Fruit fly (Drosophila melanogaster): ENCODE measurements around the gene CG32037.
A peak's percentile ranks its signal among the peaks of the same experiment; 100 is the strongest.

The CG32037 gene

dm6 chr3L:9460775-9461491 is 31.1 kb downstream of the CG32037 start, which contains the start of the genes CG3434 and CG44838 (continued):
- peak; percentile 74 for TF ChIP-seq MBD-R2 (GFP tag; IDR thresholded peaks at IDR 0.05)
- peak; percentile 78 for TF ChIP-seq E2f2 (GFP tag; IDR thresholded peaks at IDR 0.05)
- TF ChIP-seq Hmx (GFP tag; optimal IDR thresholded peaks at IDR 0.05) = peak; percentile 26
- no peak for TF ChIP-seq br (optimal IDR thresholded peaks at IDR 0.05)
- TF ChIP-seq abd-A (tag; optimal IDR thresholded peaks at IDR 0.05) = peak; percentile 80
- TF ChIP-seq Awh (GFP tag; IDR thresholded peaks at IDR 0.05) = peak; percentile 67; the same call in 1 of the 2 replicates
- TF ChIP-seq Dad (GFP tag; optimal IDR thresholded peaks at IDR 0.05) = peak; percentile 71
- TF ChIP-seq Antp (GFP tag; optimal IDR thresholded peaks at IDR 0.05) = peak; percentile 62
- peak; percentile 36 for TF ChIP-seq tap (tag; optimal IDR thresholded peaks at IDR 0.05)
- peak; percentile 86 for TF ChIP-seq sug (tag; optimal IDR thresholded peaks at IDR 0.05)
- peak; percentile 82 for TF ChIP-seq CG10267 (tag; optimal IDR thresholded peaks at IDR 0.05)
- TF ChIP-seq Dp (GFP tag; optimal IDR thresholded peaks at IDR 0.05) = peak; percentile 67
- TF ChIP-seq onecut (GFP tag; IDR thresholded peaks at IDR 0.05) = peak; percentile 51
- TF ChIP-seq Dbx (GFP tag; IDR thresholded peaks at IDR 0.05) = peak; percentile 77; the same call in 2 of the 3 replicates
- TF ChIP-seq so (GFP tag; IDR thresholded peaks at IDR 0.05) = no peak
- TF ChIP-seq Ssrp (tag; optimal IDR thresholded peaks at IDR 0.05) = peak; percentile 75
- 0 out of 2 replicates have a peak, but pooled peaks have one; percentile 38 for TF ChIP-seq CG1024 (GFP tag; IDR thresholded peaks at IDR 0.05)
- peak; percentile 83 for TF ChIP-seq CG8290 (GFP tag; optimal IDR thresholded peaks at IDR 0.05)
- TF ChIP-seq CG8290 (tag; optimal IDR thresholded peaks at IDR 0.05) = peak; percentile 27 to 81
- TF ChIP-seq cg (GFP tag; optimal IDR thresholded peaks at IDR 0.05) = peak; percentile 60
- peak; percentile 57 for TF ChIP-seq Aef1 (GFP tag; IDR thresholded peaks at IDR 0.05)
- TF ChIP-seq CG8765 (GFP tag; IDR thresholded peaks at IDR 0.05) = peak; percentile 64
- TF ChIP-seq ATbp (GFP tag; optimal IDR thresholded peaks at IDR 0.05) = peak; percentile 55
- TF ChIP-seq mld (GFP tag; IDR thresholded peaks at IDR 0.05; ENCODE audit: partially characterized antibody) = no peak
- TF ChIP-seq fd64A (GFP tag; optimal IDR thresholded peaks at IDR 0.05) = peak; percentile 15
- peak; percentile 74 for TF ChIP-seq zen (tag; optimal IDR thresholded peaks at IDR 0.05)
- peak; percentile 83 for TF ChIP-seq caup (GFP tag; optimal IDR thresholded peaks at IDR 0.05; ENCODE audit: severe bottlenecking)
- peak; percentile 62 for TF ChIP-seq CG6683 (GFP tag; optimal IDR thresholded peaks at IDR 0.05)
- TF ChIP-seq jing (GFP tag; optimal IDR thresholded peaks at IDR 0.05) = no peak
- TF ChIP-seq Opbp (GFP tag; IDR thresholded peaks at IDR 0.05; ENCODE audit: partially characterized antibody) = no peak; the same call in 2 of the 3 replicates
- TF ChIP-seq CG11560 (tag; IDR thresholded peaks at IDR 0.05) = no peak; the same call in 2 of the 3 replicates
- peak; percentile 76 for TF ChIP-seq mam (GFP tag; optimal IDR thresholded peaks at IDR 0.05)
- no peak for TF ChIP-seq CG31365 (tag; optimal IDR thresholded peaks at IDR 0.05)
- TF ChIP-seq pum (GFP tag; optimal IDR thresholded peaks at IDR 0.05) = peak; percentile 73
- peak; percentile 35 for TF ChIP-seq maf-S (GFP tag; optimal IDR thresholded peaks at IDR 0.05)
- TF ChIP-seq Hr78 (GFP tag; optimal IDR thresholded peaks at IDR 0.05) = peak in 1 of 2 experiments; percentile 7
- TF ChIP-seq D (optimal IDR thresholded peaks at IDR 0.05) = no peak
- peak; percentile 70 for TF ChIP-seq D (GFP tag; optimal IDR thresholded peaks at IDR 0.05)
- no peak for TF ChIP-seq CG15073 (GFP tag; optimal IDR thresholded peaks at IDR 0.05)
- TF ChIP-seq Blimp-1 (GFP tag; optimal IDR thresholded peaks at IDR 0.05) = peak; percentile 70
- TF ChIP-seq unc-4 (GFP tag; IDR thresholded peaks at IDR 0.05; ENCODE audit: partially characterized antibody) = peak; percentile 45; the same call in 1 of the 2 replicates
- TF ChIP-seq CG9727 (GFP tag; optimal IDR thresholded peaks at IDR 0.05) = peak; percentile 86
- TF ChIP-seq CG3838 (GFP tag; optimal IDR thresholded peaks at IDR 0.05) = peak; percentile 27
- TF ChIP-seq CG2202 (tag; optimal IDR thresholded peaks at IDR 0.05) = peak; percentile 58
- peak; percentile 77 for TF ChIP-seq ems (GFP tag; optimal IDR thresholded peaks at IDR 0.05)
- peak; percentile 70 for TF ChIP-seq run (tag; optimal IDR thresholded peaks at IDR 0.05)
- peak; percentile 97 for TF ChIP-seq CG7745 (tag; optimal IDR thresholded peaks at IDR 0.05)
- TF ChIP-seq Hr39 (optimal IDR thresholded peaks at IDR 0.05) = no peak
- TF ChIP-seq Side (GFP tag; optimal IDR thresholded peaks at IDR 0.05) = peak; percentile 65

Data from whole organism, embryonic.